Worm (Caenorhabditis elegans): ENCODE results near the gene his-17.

his-17 gene

ce11 chrV:8939424-8940065 is 41.8 kb upstream of the his-17 start:
- TF ChIP-seq fos-1 (tag; optimal IDR thresholded peaks at IDR 0.05) (no peak), pha-4 (tag; optimal IDR thresholded peaks at IDR 0.05) (peak; percentile 35), mml-1 (tag; optimal IDR thresholded peaks at IDR 0.05) (no peak), ztf-4 (tag; optimal IDR thresholded peaks at IDR 0.05) (peak; percentile 39), egl-27 (tag; optimal IDR thresholded peaks at IDR 0.05) (no peak), nhr-43 (tag; optimal IDR thresholded peaks at IDR 0.05; ENCODE audit: poor library complexity, severe bottlenecking) (no peak), nhr-25 (tag; optimal IDR thresholded peaks at IDR 0.05) (peak; percentile 27), elt-2 (tag; optimal IDR thresholded peaks at IDR 0.05) (peak; percentile 32), pqm-1 (tag; optimal IDR thresholded peaks at IDR 0.05) (no peak), nhr-12 (tag; optimal IDR thresholded peaks at IDR 0.05) (no peak), eor-1 (tag; optimal IDR thresholded peaks at IDR 0.05) (no peak), fkh-10 (GFP tag; optimal IDR thresholded peaks at IDR 0.05) (no peak), ceh-16 (tag; optimal IDR thresholded peaks at IDR 0.05) (no peak), lsy-12 (tag; optimal IDR thresholded peaks at IDR 0.05) (peak; percentile 1), unc-39 (tag; optimal IDR thresholded peaks at IDR 0.05) (no peak), hmg-11 (tag; optimal IDR thresholded peaks at IDR 0.05) (no peak), mdl-1 (tag; optimal IDR thresholded peaks at IDR 0.05) (no peak), egl-5 (tag; optimal IDR thresholded peaks at IDR 0.05) (no peak), nhr-237 (tag; optimal IDR thresholded peaks at IDR 0.05) (no peak), tbx-2 (tag; optimal IDR thresholded peaks at IDR 0.05) (no peak), elt-1 (tag; optimal IDR thresholded peaks at IDR 0.05) (no peak), ama-1 (optimal IDR thresholded peaks at IDR 0.05) (peak; percentile 98), ceh-28 (tag; optimal IDR thresholded peaks at IDR 0.05) (no peak), sea-2 (GFP tag; optimal IDR thresholded peaks at IDR 0.05) (no peak), zag-1 (tag; optimal IDR thresholded peaks at IDR 0.05) (no peak), nfya-1 (tag; optimal IDR thresholded peaks at IDR 0.05; ENCODE audit: insufficient read depth) (peak; percentile 18), lin-39 (tag; optimal IDR thresholded peaks at IDR 0.05) (no peak), nhr-67 (tag; optimal IDR thresholded peaks at IDR 0.05) (no peak), jun-1 (tag; optimal IDR thresholded peaks at IDR 0.05) (no peak)

DNA sequence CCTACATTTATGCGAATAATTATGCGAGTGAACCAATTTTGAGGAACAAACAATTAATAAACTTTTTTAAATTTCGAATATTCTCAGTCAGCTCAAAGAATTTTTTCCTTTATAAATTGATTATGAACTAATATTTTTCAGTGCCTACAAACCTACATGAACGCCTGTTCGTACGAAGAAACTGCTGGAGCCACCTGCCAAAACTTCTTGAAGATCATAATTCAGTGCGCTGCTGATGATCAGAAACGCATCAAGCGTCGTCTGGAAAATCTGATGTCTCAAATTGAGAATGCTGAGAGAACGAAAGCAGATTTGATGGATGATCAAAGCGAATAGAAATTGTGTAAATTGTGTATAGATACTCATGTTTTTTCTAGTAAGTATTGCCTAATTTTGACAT is 41.2 kb upstream of the his-17 start:
- no peak for TF ChIP-seq snpc-4 (tag; optimal IDR thresholded peaks at IDR 0.05)
- TF ChIP-seq ceh-82 (tag; optimal IDR thresholded peaks at IDR 0.05) = no peak
- peak; percentile 8 for TF ChIP-seq nhr-43 (tag; optimal IDR thresholded peaks at IDR 0.05; ENCODE audit: poor library complexity, severe bottlenecking)
- TF ChIP-seq ama-1 (optimal IDR thresholded peaks at IDR 0.05) = peak; percentile 76
- TF ChIP-seq jun-1 (tag; optimal IDR thresholded peaks at IDR 0.05) = no peak
- no peak for TF ChIP-seq ztf-4 (tag; optimal IDR thresholded peaks at IDR 0.05)

DNA sequence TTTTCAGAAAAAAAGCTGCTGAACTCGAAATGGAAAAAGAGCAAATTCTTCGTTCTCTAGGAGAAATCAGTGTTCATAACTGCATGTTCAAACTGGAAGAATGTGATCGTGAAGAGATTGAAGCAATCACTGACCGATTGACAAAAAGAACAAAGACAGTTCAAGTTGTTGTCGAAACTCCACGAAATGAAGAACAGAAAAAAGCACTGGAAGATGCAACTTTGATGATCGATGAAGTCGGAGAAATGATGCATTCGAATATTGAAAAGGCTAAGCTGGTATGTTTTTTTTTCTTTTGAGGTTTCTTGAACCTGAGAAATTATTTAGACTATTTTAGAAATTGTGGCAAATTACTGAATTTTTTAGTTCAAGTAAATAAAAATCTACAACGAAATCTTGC is 40.7 kb upstream of the his-17 start:
- no peak for TF ChIP-seq elt-3 (tag; optimal IDR thresholded peaks at IDR 0.05)
- TF ChIP-seq ama-1 (optimal IDR thresholded peaks at IDR 0.05) = peak; percentile 81

- TF ChIP-seq ama-1 (optimal IDR thresholded peaks at IDR 0.05) (peak; percentile 64), hmg-11 (tag; optimal IDR thresholded peaks at IDR 0.05) (no peak), ceh-9 (tag; optimal IDR thresholded peaks at IDR 0.05) (no peak), fkh-10 (GFP tag; optimal IDR thresholded peaks at IDR 0.05) (no peak), nhr-23 (tag; optimal IDR thresholded peaks at IDR 0.05) (no peak), aly-2 (tag; optimal IDR thresholded peaks at IDR 0.05) (no peak)
Observed at ce11 chrV:8937476-8938249, 39.9 kb upstream of the his-17 start.
